Fruit fly (Drosophila melanogaster) whole organism, prepupa: ENCODE results near the gene CG42371.

ENCODE experiments used
- Blimp-1 ChIP-seq: fragments of 200-800 bp; sonication (Bioruptor generic); optimal IDR thresholded peaks from 3 replicates; lab custom pipeline; 2017; ENCODE audit warnings: missing biosample characterization, missing genetic modification characterization, mild to moderate bottlenecking, moderate library complexity, missing genetic modification reagents
- CG10631 ChIP-seq: fragments of 200-800 bp; sonication (Bioruptor generic); optimal IDR thresholded peaks from 2 replicates; lab custom pipeline; 2016; ENCODE audit warnings: missing biosample characterization, missing genetic modification characterization
- CG10669 ChIP-seq: fragments of 200-800 bp; sonication (Bioruptor generic); optimal IDR thresholded peaks from 3 replicates; lab custom pipeline; 2018; ENCODE audit warnings: missing biosample characterization, mild to moderate bottlenecking, missing genetic modification characterization, moderate library complexity
- CG11294 ChIP-seq: fragments of 200-800 bp; sonication (Bioruptor generic); IDR thresholded peaks from 2 replicates; pipeline ENCODE4 v1.3.6; 2022; ENCODE audit warnings: missing biosample characterization, missing genetic modification characterization
- CG16779 ChIP-seq: fragments of 200-800 bp; sonication (Bioruptor generic); optimal IDR thresholded peaks from 3 replicates; lab custom pipeline; 2017; ENCODE audit warnings: missing biosample characterization, mild to moderate bottlenecking, missing genetic modification characterization
- CG3032 ChIP-seq: fragments of 200-800 bp; optimal IDR thresholded peaks from 2 replicates; lab custom pipeline; 2019; ENCODE audit warnings: missing biosample characterization, mild to moderate bottlenecking, missing genetic modification characterization, moderate library complexity
- CG31627 ChIP-seq: fragments of 200-800 bp; sonication (Bioruptor generic); optimal IDR thresholded peaks from 3 replicates; lab custom pipeline; 2016; ENCODE audit warnings: missing biosample characterization, missing genetic modification characterization
- CG3919 ChIP-seq: fragments of 200-800 bp; sonication (Bioruptor generic); optimal IDR thresholded peaks from 3 replicates; lab custom pipeline; 2016; ENCODE audit warnings: missing biosample characterization, missing genetic modification characterization
- CG4318 ChIP-seq: fragments of 200-800 bp; sonication (Bioruptor generic); optimal IDR thresholded peaks from 3 replicates; lab custom pipeline; 2017; ENCODE audit warnings: missing biosample characterization, mild to moderate bottlenecking, missing genetic modification characterization
- CG6163 ChIP-seq: fragments of 200-800 bp; sonication (Bioruptor generic); IDR thresholded peaks from 3 replicates; pipeline ENCODE4 v1.3.6; 2022; ENCODE audit warnings: missing biosample characterization, missing genetic modification characterization
- CG6792 ChIP-seq: fragments of 200-800 bp; sonication (Bioruptor generic); optimal IDR thresholded peaks from 3 replicates; lab custom pipeline; 2016; ENCODE audit warnings: missing biosample characterization, missing genetic modification characterization
- CG6808 ChIP-seq: fragments of 200-800 bp; sonication (Bioruptor generic); optimal IDR thresholded peaks from 3 replicates; lab custom pipeline; 2017; ENCODE audit warnings: missing biosample characterization, missing genetic modification characterization, mild to moderate bottlenecking, moderate library complexity, missing genetic modification reagents
- CG7368 ChIP-seq: fragments of 200-800 bp; sonication (Bioruptor generic); optimal IDR thresholded peaks from 3 replicates; lab custom pipeline; 2016; ENCODE audit warnings: missing biosample characterization, missing genetic modification characterization
- CG8119 ChIP-seq: fragments of 200-800 bp; sonication (Bioruptor generic); IDR thresholded peaks from 3 replicates; pipeline ENCODE4 v1.3.6; 2022; ENCODE audit warnings: missing biosample characterization, missing genetic modification characterization
- CG8632 ChIP-seq: fragments of 200-800 bp; sonication (Bioruptor generic); optimal IDR thresholded peaks from 3 replicates; lab custom pipeline; 2016; ENCODE audit warnings: missing biosample characterization, missing genetic modification characterization
- CG9139 ChIP-seq: fragments of 200-800 bp; sonication (Bioruptor generic); optimal IDR thresholded peaks from 3 replicates; lab custom pipeline; 2017; ENCODE audit warnings: missing biosample characterization, mild to moderate bottlenecking, missing genetic modification characterization
- Eip78C ChIP-seq: fragments of 200-800 bp; sonication (Bioruptor generic); peaks from one replicate; lab custom pipeline; 2016; ENCODE audit warnings: missing biosample characterization, missing genetic modification characterization
- Eip93F ChIP-seq: fragments of 200-800 bp; sonication (Bioruptor generic); optimal IDR thresholded peaks from 2 replicates; lab custom pipeline; 2016; ENCODE audit warnings: missing biosample characterization, mild to moderate bottlenecking, missing genetic modification characterization
- Ets21C ChIP-seq: fragments of 200-800 bp; sonication (Bioruptor generic); optimal IDR thresholded peaks from 3 replicates; lab custom pipeline; 2016; ENCODE audit warnings: missing biosample characterization, missing genetic modification characterization
- Ets96B ChIP-seq: fragments of 200-800 bp; optimal IDR thresholded peaks from 2 replicates; lab custom pipeline; 2019; ENCODE audit warnings: missing biosample characterization, mild to moderate bottlenecking, missing genetic modification characterization, moderate library complexity
- Gug ChIP-seq: fragments of 200-800 bp; sonication (Bioruptor generic); IDR thresholded peaks from 2 replicates; pipeline ENCODE4 v1.3.6; 2022; ENCODE audit warnings: missing biosample characterization, missing genetic modification characterization
- Hr38 ChIP-seq: sonication (Bioruptor generic); optimal IDR thresholded peaks from 2 replicates; lab custom pipeline; 2016; ENCODE audit warnings: missing biosample characterization, missing genetic modification characterization
- Hr39 ChIP-seq: fragments of 200-800 bp; sonication (Bioruptor generic); optimal IDR thresholded peaks from 2 replicates; lab custom pipeline; 2016; ENCODE audit warnings: missing biosample characterization, missing genetic modification characterization
- Hr4 ChIP-seq: fragments of 200-800 bp; sonication (Bioruptor generic); optimal IDR thresholded peaks from 3 replicates; lab custom pipeline; 2016; ENCODE audit warnings: missing biosample characterization, missing genetic modification characterization
- OdsH ChIP-seq: fragments of 200-800 bp; sonication (Bioruptor generic); optimal IDR thresholded peaks from 3 replicates; lab custom pipeline; 2016; ENCODE audit warnings: missing biosample characterization, missing genetic modification characterization
- Smox ChIP-seq: fragments of 200-800 bp; sonication (Bioruptor generic); optimal IDR thresholded peaks from 3 replicates; lab custom pipeline; 2016; ENCODE audit warnings: missing biosample characterization, missing genetic modification characterization
- Sox102F ChIP-seq: fragments of 200-800 bp; sonication (Bioruptor generic); optimal IDR thresholded peaks from 2 replicates; lab custom pipeline; 2016; ENCODE audit warnings: missing biosample characterization, mild to moderate bottlenecking, missing genetic modification characterization
- Sox14 ChIP-seq: fragments of 200-800 bp; sonication (Bioruptor generic); optimal IDR thresholded peaks from 3 replicates; lab custom pipeline; 2016; ENCODE audit warnings: missing biosample characterization, missing genetic modification characterization
- Sox15 ChIP-seq: fragments of 200-800 bp; sonication (Bioruptor generic); optimal IDR thresholded peaks from 3 replicates; lab custom pipeline; 2016; ENCODE audit warnings: missing biosample characterization, missing genetic modification characterization
- achi ChIP-seq: fragments of 200-800 bp; sonication (Bioruptor generic); optimal IDR thresholded peaks from 3 replicates; lab custom pipeline; 2016; ENCODE audit warnings: missing biosample characterization, missing genetic modification characterization
- acj6 ChIP-seq: fragments of 200-800 bp; sonication (Bioruptor generic); optimal IDR thresholded peaks from 3 replicates; lab custom pipeline; 2016; ENCODE audit warnings: missing biosample characterization, missing genetic modification characterization
- cyc ChIP-seq: fragments of 200-800 bp; sonication (Bioruptor generic); optimal IDR thresholded peaks from 3 replicates; lab custom pipeline; 2016; ENCODE audit warnings: missing biosample characterization, missing genetic modification characterization
- dsx ChIP-seq: fragments of 200-800 bp; optimal IDR thresholded peaks from 3 replicates; lab custom pipeline; 2019; ENCODE audit warnings: missing biosample characterization, mild to moderate bottlenecking, missing genetic modification characterization, moderate library complexity; ENCODE audit not compliant: poor library complexity, severe bottlenecking
- eg ChIP-seq: fragments of 200-800 bp; sonication (Bioruptor generic); IDR thresholded peaks from 3 replicates; pipeline ENCODE4 v1.3.6; 2022; ENCODE audit warnings: missing biosample characterization, missing genetic modification characterization
- esn ChIP-seq: fragments of 200-800 bp; sonication (Bioruptor generic); optimal IDR thresholded peaks from 2 replicates; lab custom pipeline; 2016; ENCODE audit warnings: missing biosample characterization, mild to moderate bottlenecking, missing genetic modification characterization, moderate library complexity
- fd59A ChIP-seq: fragments of 200-800 bp; sonication (Bioruptor generic); optimal IDR thresholded peaks from 2 replicates; lab custom pipeline; 2017; ENCODE audit warnings: missing biosample characterization, mild to moderate bottlenecking, missing genetic modification characterization, missing genetic modification reagents
- fd85E ChIP-seq: fragments of 200-800 bp; sonication (Bioruptor generic); optimal IDR thresholded peaks from 3 replicates; lab custom pipeline; 2016; ENCODE audit warnings: missing biosample characterization, missing genetic modification characterization
- fkh ChIP-seq: fragments of 200-800 bp; sonication (Bioruptor generic); optimal IDR thresholded peaks from 3 replicates; lab custom pipeline; 2017; ENCODE audit warnings: missing biosample characterization, mild to moderate bottlenecking, missing genetic modification characterization, moderate library complexity
- net ChIP-seq: fragments of 200-800 bp; sonication (Bioruptor generic); optimal IDR thresholded peaks from 3 replicates; lab custom pipeline; 2016; ENCODE audit warnings: missing biosample characterization, missing genetic modification characterization
- pdm3 ChIP-seq: fragments of 200-800 bp; sonication (Bioruptor generic); optimal IDR thresholded peaks from 3 replicates; lab custom pipeline; 2016; ENCODE audit warnings: missing biosample characterization, missing genetic modification characterization
- salr ChIP-seq, 2 experiments: fragments of 200-800 bp; sonication (Bioruptor generic); optimal IDR thresholded peaks; 3 replicates each; lab custom pipeline; 2016 to 2018; ENCODE audit warnings: missing biosample characterization in 2 of 2, missing genetic modification characterization in 2 of 2, mild to moderate bottlenecking in 1 of 2
- ss ChIP-seq, 2 experiments: fragments of 200-800 bp; sonication (Bioruptor generic); optimal IDR thresholded peaks; 2 replicates in 1 of 2; 3 replicates in 1 of 2; lab custom pipeline; 2017 to 2018; ENCODE audit warnings: mild to moderate bottlenecking in 2 of 2, missing biosample characterization in 2 of 2, missing genetic modification characterization in 2 of 2, moderate library complexity in 1 of 2
- svp ChIP-seq: fragments of 200-800 bp; sonication (Bioruptor generic); peaks from one replicate; lab custom pipeline; 2016; ENCODE audit warnings: missing biosample characterization, missing genetic modification characterization
- topi ChIP-seq: fragments of 200-800 bp; sonication (Bioruptor generic); optimal IDR thresholded peaks from 3 replicates; lab custom pipeline; 2016; ENCODE audit warnings: missing biosample characterization, missing genetic modification characterization
- vri ChIP-seq: fragments of 200-800 bp; sonication (Bioruptor generic); optimal IDR thresholded peaks from 3 replicates; lab custom pipeline; 2016; ENCODE audit warnings: missing biosample characterization, mild to moderate bottlenecking, missing genetic modification characterization

The CG42371 gene

DNA sequence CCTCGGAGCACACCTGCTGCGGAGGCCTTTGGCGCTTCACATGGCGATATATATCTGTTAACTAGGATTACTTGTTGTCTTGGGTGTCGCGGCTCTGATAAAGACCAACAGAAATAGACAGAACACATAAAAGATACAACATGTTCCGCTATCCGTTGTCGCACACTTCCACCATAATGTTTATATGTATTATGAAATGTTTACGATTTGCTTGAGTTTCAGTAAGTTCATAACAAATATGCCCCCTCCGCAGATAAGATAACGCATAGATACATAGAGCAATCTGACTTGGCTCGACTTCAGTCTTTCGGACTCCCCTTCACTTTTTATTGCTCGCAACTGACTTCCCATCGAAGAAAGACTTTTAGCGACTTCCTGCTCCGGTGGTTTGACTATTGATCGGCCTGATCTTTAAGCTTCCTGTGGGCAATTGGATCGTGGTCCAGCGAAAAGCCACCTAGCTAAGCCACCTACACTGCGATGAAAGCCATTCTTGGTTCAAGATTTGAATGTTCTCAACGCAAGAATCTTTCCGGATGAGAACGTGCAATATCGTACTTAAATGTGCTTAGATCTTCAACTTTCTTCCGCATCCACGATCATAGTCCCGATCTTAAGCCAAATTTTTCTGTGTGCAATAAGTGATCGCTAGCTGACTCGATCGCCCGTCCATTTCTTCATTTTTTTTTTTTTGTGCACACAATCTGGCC, 48.7 kb downstream of the CG42371 start (continued):
- TF ChIP-seq CG3919 = peak; percentile 81
- TF ChIP-seq Sox102F (GFP tag; lab: Kevin White, UChicago) = no peak
- peak; percentile 81 for TF ChIP-seq eg (GFP tag; lab: Robert Waterston, UW)
- TF ChIP-seq CG8632 (GFP tag; lab: Kevin White, UChicago) = peak; percentile 4
- TF ChIP-seq esn (GFP tag; lab: Kevin White, UChicago) = no peak
- TF ChIP-seq Hr4 (GFP tag; lab: Kevin White, UChicago) = peak; percentile 63
- TF ChIP-seq CG16779 = no peak
- peak; percentile 47; the same call in 2 of the 3 replicates for TF ChIP-seq CG8119 (GFP tag; lab: Robert Waterston, UW)
- TF ChIP-seq Eip78C = peak; percentile 83
- peak; percentile 70 for TF ChIP-seq achi (GFP tag; lab: Kevin White, UChicago)
- peak; percentile 90 for TF ChIP-seq CG6163 (GFP tag; lab: Robert Waterston, UW)
- no peak for TF ChIP-seq fd85E
- no peak for TF ChIP-seq Smox (GFP tag; lab: Kevin White, UChicago)
- TF ChIP-seq Blimp-1 = no peak
- TF ChIP-seq CG11294 = peak; percentile 70
- peak; percentile 80 for TF ChIP-seq CG10631 (GFP tag; lab: Kevin White, UChicago)
- peak; percentile 75 for TF ChIP-seq Ets96B (tag; lab: Kevin White, UChicago)
- no peak for TF ChIP-seq Hr39 (GFP tag; lab: Kevin White, UChicago)
- TF ChIP-seq CG31627 (GFP tag; lab: Kevin White, UChicago) = no peak
- peak; percentile 47 for TF ChIP-seq svp
- no peak for TF ChIP-seq cyc
- TF ChIP-seq CG3032 (tag; lab: Kevin White, UChicago) = peak; percentile 66
- TF ChIP-seq Eip93F (GFP tag; lab: Kevin White, UChicago) = no peak
- peak; percentile 48 for TF ChIP-seq CG6808 (GFP tag; lab: Kevin White, UChicago)
- TF ChIP-seq net (GFP tag; lab: Kevin White, UChicago) = peak; percentile 57
- peak; percentile 79 for TF ChIP-seq CG4318 (GFP tag; lab: Kevin White, UChicago)
- no peak for TF ChIP-seq CG9139

- TF ChIP-seq CG31627 (GFP tag; lab: Kevin White, UChicago) = no peak
- TF ChIP-seq fd59A = no peak
- no peak for TF ChIP-seq Ets21C (GFP tag; lab: Kevin White, UChicago)
- TF ChIP-seq Hr39 (GFP tag; lab: Kevin White, UChicago) = no peak
- no peak for TF ChIP-seq acj6 (GFP tag; lab: Kevin White, UChicago)
- TF ChIP-seq topi = no peak
- peak; percentile 49 for TF ChIP-seq Eip78C
- TF ChIP-seq CG6163 (GFP tag; lab: Robert Waterston, UW) = 0 out of 3 replicates have a peak, but pooled peaks have one; percentile 7
- no peak for TF ChIP-seq Gug
- TF ChIP-seq CG6792 (GFP tag; lab: Kevin White, UChicago) = no peak
- no peak for TF ChIP-seq cyc
- TF ChIP-seq eg (GFP tag; lab: Robert Waterston, UW) = 0 out of 3 replicates have a peak, but pooled peaks have one; percentile 40
- no peak for TF ChIP-seq CG10669 (GFP tag; lab: Kevin White, UChicago)
- TF ChIP-seq Hr4 (GFP tag; lab: Kevin White, UChicago) = no peak
- no peak for TF ChIP-seq OdsH (GFP tag; lab: Kevin White, UChicago)
- no peak for TF ChIP-seq Hr38 (GFP tag; lab: Kevin White, UChicago)
- no peak for TF ChIP-seq dsx (GFP tag; lab: Kevin White, UChicago)
- TF ChIP-seq Sox15 = no peak
- no peak for TF ChIP-seq fd85E
- TF ChIP-seq salr (GFP tag; optimal IDR thresholded peaks at IDR 0.05; lab: Kevin White, UChicago) = peak; percentile 3 to 15
- peak; percentile 12 for TF ChIP-seq CG6808 (GFP tag; lab: Kevin White, UChicago)
- TF ChIP-seq esn (GFP tag; lab: Kevin White, UChicago) = no peak
- TF ChIP-seq CG7368 (GFP tag; lab: Kevin White, UChicago) = no peak
- TF ChIP-seq CG11294 = no peak
- peak; percentile 26 for TF ChIP-seq Sox14
- TF ChIP-seq net (GFP tag; lab: Kevin White, UChicago) = peak; percentile 14
- TF ChIP-seq fkh (GFP tag; lab: Kevin White, UChicago) = no peak
- TF ChIP-seq vri (GFP tag; lab: Kevin White, UChicago) = no peak
- TF ChIP-seq Smox (GFP tag; lab: Kevin White, UChicago) = no peak
- no peak for TF ChIP-seq ss (GFP tag; optimal IDR thresholded peaks at IDR 0.05; lab: Kevin White, UChicago)
- TF ChIP-seq pdm3 (GFP tag; lab: Kevin White, UChicago) = no peak
- no peak for TF ChIP-seq Eip93F (GFP tag; lab: Kevin White, UChicago)
- no peak for TF ChIP-seq CG9139
- no peak for TF ChIP-seq Blimp-1
- TF ChIP-seq CG3032 (tag; lab: Kevin White, UChicago) = peak; percentile 17
- TF ChIP-seq CG4318 (GFP tag; lab: Kevin White, UChicago) = no peak
These were observed 49.9 kb downstream of the CG42371 start for dm6 chr2L:2166958-2167707.
